Fruit fly (Drosophila melanogaster) whole organism, embryonic: ENCODE measurements around the gene orb.

Source experiments
- Ada2b ChIP-seq: fragments of 200-800 bp; sonication (Bioruptor generic); IDR thresholded peaks from 2 replicates; pipeline ENCODE4 v1.3.6; 2022; ENCODE audit warnings: missing biosample characterization, missing genetic modification characterization
- CG12155 ChIP-seq: fragments of 200-800 bp; sonication (Bioruptor generic); optimal IDR thresholded peaks from 3 replicates; lab custom pipeline; 2016; ENCODE audit warnings: missing biosample characterization, missing genetic modification characterization
- CG12236 ChIP-seq: fragments of 200-800 bp; sonication (Bioruptor generic); optimal IDR thresholded peaks from 2 replicates; lab custom pipeline; 2016; ENCODE audit warnings: missing biosample characterization, missing genetic modification characterization
- CG12391 ChIP-seq: fragments of 200-800 bp; sonication (Bioruptor generic); optimal IDR thresholded peaks from 3 replicates; lab custom pipeline; 2018; ENCODE audit warnings: missing biosample characterization, mild to moderate bottlenecking, missing genetic modification characterization, moderate library complexity
- CG14050 ChIP-seq: fragments of 200-800 bp; sonication (Bioruptor generic); IDR thresholded peaks from 3 replicates; pipeline ENCODE4 v1.3.6; 2022; ENCODE audit warnings: missing biosample characterization, missing genetic modification characterization
- CG1529 ChIP-seq: fragments of 200-800 bp; sonication (Bioruptor generic); optimal IDR thresholded peaks from 3 replicates; lab custom pipeline; 2018; ENCODE audit warnings: missing biosample characterization, missing genetic modification characterization
- CG16863 ChIP-seq: fragments of 200-800 bp; sonication (Bioruptor generic); optimal IDR thresholded peaks from 3 replicates; lab custom pipeline; 2016; ENCODE audit warnings: missing biosample characterization, missing genetic modification characterization
- CG17359 ChIP-seq: fragments of 200-800 bp; sonication (Bioruptor generic); optimal IDR thresholded peaks from 3 replicates; lab custom pipeline; 2018; ENCODE audit warnings: missing biosample characterization, mild to moderate bottlenecking, missing genetic modification characterization, moderate library complexity
- CG17361 ChIP-seq: fragments of 200-800 bp; sonication (Bioruptor generic); IDR thresholded peaks from 3 replicates; pipeline ENCODE4 v1.3.6; 2022; ENCODE audit warnings: missing biosample characterization, missing genetic modification characterization
- CG17802 ChIP-seq: fragments of 200-800 bp; sonication (Bioruptor generic); optimal IDR thresholded peaks from 2 replicates; lab custom pipeline; 2018; ENCODE audit warnings: missing biosample characterization, mild to moderate bottlenecking, missing genetic modification characterization, moderate library complexity
- CG17829 ChIP-seq: fragments of 200-800 bp; optimal IDR thresholded peaks from 2 replicates; lab custom pipeline; 2019; ENCODE audit warnings: missing biosample characterization, mild to moderate bottlenecking, missing genetic modification characterization, moderate library complexity
- CG18619 ChIP-seq: fragments of 200-800 bp; sonication (Bioruptor generic); optimal IDR thresholded peaks from 3 replicates; lab custom pipeline; 2017; ENCODE audit warnings: missing biosample characterization, mild to moderate bottlenecking, missing genetic modification characterization
- CG2120 ChIP-seq: fragments of 200-800 bp; sonication (Bioruptor generic); optimal IDR thresholded peaks from 3 replicates; lab custom pipeline; 2016; ENCODE audit warnings: missing biosample characterization, missing genetic modification characterization
- CG31365 ChIP-seq: fragments of 200-800 bp; sonication (Bioruptor generic); optimal IDR thresholded peaks from 2 replicates; lab custom pipeline; 2018; ENCODE audit warnings: missing biosample characterization, mild to moderate bottlenecking, missing genetic modification characterization
- CG33557 ChIP-seq: fragments of 200-800 bp; sonication (Bioruptor generic); optimal IDR thresholded peaks from 2 replicates; lab custom pipeline; 2019; ENCODE audit warnings: missing biosample characterization, mild to moderate bottlenecking, missing genetic modification characterization, moderate library complexity
- CG3995 ChIP-seq: fragments of 200-800 bp; sonication (Bioruptor generic); optimal IDR thresholded peaks from 3 replicates; lab custom pipeline; 2016; ENCODE audit warnings: missing biosample characterization, missing genetic modification characterization
- CG4707 ChIP-seq: fragments of 200-800 bp; sonication (Bioruptor generic); optimal IDR thresholded peaks from 2 replicates; lab custom pipeline; 2018; ENCODE audit warnings: missing biosample characterization, mild to moderate bottlenecking, missing genetic modification characterization, moderate library complexity
- CG5180 ChIP-seq: fragments of 200-800 bp; sonication (Bioruptor generic); optimal IDR thresholded peaks from 3 replicates; lab custom pipeline; 2017; ENCODE audit warnings: missing biosample characterization, missing genetic modification characterization, mild to moderate bottlenecking, moderate library complexity, missing genetic modification reagents
- CG8765 ChIP-seq: fragments of 200-800 bp; sonication (Bioruptor generic); IDR thresholded peaks from 2 replicates; pipeline ENCODE4 v1.3.6; 2022; ENCODE audit warnings: missing biosample characterization, missing genetic modification characterization
- CG9932 ChIP-seq: fragments of 200-800 bp; sonication (Bioruptor generic); IDR thresholded peaks from 2 replicates; pipeline ENCODE4 v1.3.6; 2022; ENCODE audit warnings: missing biosample characterization, missing genetic modification characterization
- Chrac-16 ChIP-seq: fragments of 200-800 bp; sonication (Bioruptor generic); optimal IDR thresholded peaks from 3 replicates; lab custom pipeline; 2016; ENCODE audit warnings: missing biosample characterization, missing genetic modification characterization
- D19B ChIP-seq: fragments of 200-800 bp; sonication (Bioruptor generic); optimal IDR thresholded peaks from 2 replicates; lab custom pipeline; 2017; ENCODE audit warnings: missing biosample characterization, mild to moderate bottlenecking, missing genetic modification characterization
- Doc3 ChIP-seq: fragments of 200-800 bp; sonication (Bioruptor generic); IDR thresholded peaks from 3 replicates; pipeline ENCODE4 v1.3.6; 2022; ENCODE audit warnings: missing biosample characterization, missing genetic modification characterization; ENCODE audit not compliant: partially characterized antibody
- Fer2 ChIP-seq: fragments of 200-800 bp; sonication (Bioruptor generic); optimal IDR thresholded peaks from 2 replicates; lab custom pipeline; 2018; ENCODE audit warnings: missing biosample characterization, mild to moderate bottlenecking, missing genetic modification characterization, moderate library complexity
- Hmr ChIP-seq: fragments of 200-800 bp; sonication (Bioruptor generic); optimal IDR thresholded peaks from 3 replicates; lab custom pipeline; 2017; ENCODE audit warnings: mild to moderate bottlenecking, missing biosample characterization, missing genetic modification reagents, missing genetic modification characterization
- Hr51 ChIP-seq, 2 experiments: fragments of 200-800 bp; sonication (Bioruptor generic); optimal IDR thresholded peaks; 2 replicates in 1 of 2; 3 replicates in 1 of 2; lab custom pipeline; 2016 to 2018; ENCODE audit warnings: missing biosample characterization in 2 of 2, missing genetic modification characterization in 2 of 2, mild to moderate bottlenecking in 1 of 2, moderate library complexity in 1 of 2
- Hr78 ChIP-seq, 2 experiments: fragments of 200-800 bp in 1 of 2; fragments of >200 bp in 1 of 2; sonication (Bioruptor generic) in 1 of 2; optimal IDR thresholded peaks; 2 replicates each; lab custom pipeline; 2017 to 2019; ENCODE audit warnings: missing biosample characterization in 2 of 2, missing genetic modification characterization in 2 of 2, mild to moderate bottlenecking in 1 of 2, moderate library complexity in 1 of 2
- Kr ChIP-seq: fragments of 200-800 bp; sonication (Bioruptor generic); optimal IDR thresholded peaks from 2 replicates; lab custom pipeline; 2017; ENCODE audit warnings: missing biosample characterization, mild to moderate bottlenecking, missing genetic modification characterization
- Lhr ChIP-seq: fragments of 200-800 bp; sonication (Bioruptor generic); optimal IDR thresholded peaks from 3 replicates; lab custom pipeline; 2017; ENCODE audit warnings: mild to moderate bottlenecking, missing biosample characterization, missing genetic modification reagents, missing genetic modification characterization
- MTF-1 ChIP-seq: fragments of 200-800 bp; sonication (Bioruptor generic); optimal IDR thresholded peaks from 2 replicates; lab custom pipeline; 2018; ENCODE audit warnings: missing biosample characterization, mild to moderate bottlenecking, missing genetic modification characterization, borderline replicate concordance
- NC2α ChIP-seq: fragments of 200-800 bp; sonication (Bioruptor generic); optimal IDR thresholded peaks from 2 replicates; lab custom pipeline; 2016; ENCODE audit warnings: missing biosample characterization, missing genetic modification characterization
- PHDP ChIP-seq: fragments of 200-800 bp; sonication (Bioruptor generic); optimal IDR thresholded peaks from 3 replicates; lab custom pipeline; 2018; ENCODE audit warnings: missing biosample characterization, mild to moderate bottlenecking, missing genetic modification characterization, moderate library complexity
- btn ChIP-seq: fragments of 200-800 bp; sonication (Bioruptor generic); optimal IDR thresholded peaks from 2 replicates; lab custom pipeline; 2016; ENCODE audit warnings: missing biosample characterization, missing genetic modification characterization
- chm ChIP-seq: fragments of 200-800 bp; sonication (Bioruptor generic); IDR thresholded peaks from 2 replicates; pipeline ENCODE4 v1.3.6; 2022; ENCODE audit warnings: missing biosample characterization, missing genetic modification characterization
- crp ChIP-seq, 2 experiments: fragments of 200-800 bp; sonication (Bioruptor generic); optimal IDR thresholded peaks; 2 replicates in 1 of 2; 3 replicates in 1 of 2; lab custom pipeline; 2017; ENCODE audit warnings: missing biosample characterization in 2 of 2, missing genetic modification characterization in 2 of 2, mild to moderate bottlenecking in 1 of 2, moderate library complexity in 1 of 2
- dm ChIP-seq: fragments of 200-800 bp; sonication (Bioruptor generic); optimal IDR thresholded peaks from 3 replicates; lab custom pipeline; 2016; ENCODE audit warnings: missing biosample characterization, missing genetic modification characterization
- dpn ChIP-seq, 2 experiments: fragments of 200-800 bp; sonication (Bioruptor generic); optimal IDR thresholded peaks; 3 replicates each; lab custom pipeline; 2016; ENCODE audit warnings: missing biosample characterization in 2 of 2, missing genetic modification characterization in 2 of 2
- ems ChIP-seq: fragments of 200-800 bp; sonication (Bioruptor generic); optimal IDR thresholded peaks from 3 replicates; lab custom pipeline; 2016; ENCODE audit warnings: missing biosample characterization, missing genetic modification characterization
- esg ChIP-seq: fragments of 200-800 bp; sonication (Bioruptor generic); conservative IDR thresholded peaks from 2 replicates; pipeline ENCODE4 v1.3.6; 2022; ENCODE audit warnings: missing biosample characterization, missing genetic modification characterization
- ewg ChIP-seq: fragments of 200-800 bp; sonication (Bioruptor generic); optimal IDR thresholded peaks from 3 replicates; lab custom pipeline; 2017; ENCODE audit warnings: mild to moderate bottlenecking, missing biosample characterization, missing genetic modification reagents, missing genetic modification characterization
- ftz-f1 ChIP-seq: fragments of 200-800 bp; sonication (Bioruptor generic); optimal IDR thresholded peaks from 2 replicates; lab custom pipeline; 2016; ENCODE audit warnings: missing biosample characterization, missing genetic modification characterization
- hbn ChIP-seq: fragments of 200-800 bp; sonication (Bioruptor generic); IDR thresholded peaks from 2 replicates; pipeline ENCODE4 v1.3.6; 2022; ENCODE audit warnings: missing biosample characterization, missing genetic modification characterization; ENCODE audit not compliant: partially characterized antibody
- insv ChIP-seq, 2 experiments: fragments of 200-800 bp; sonication (Bioruptor generic); optimal IDR thresholded peaks; 3 replicates each; lab custom pipeline; 2016 to 2018; ENCODE audit warnings: missing biosample characterization in 2 of 2, missing genetic modification characterization in 2 of 2
- lola ChIP-seq, 3 experiments: fragments of >200 bp in 2 of 3; fragments of 200-800 bp in 1 of 3; sonication (Bioruptor generic) in 1 of 3; optimal IDR thresholded peaks; 2 replicates each; lab custom pipeline; 2017 to 2019; ENCODE audit warnings: missing biosample characterization in 3 of 3, missing genetic modification characterization in 3 of 3, mild to moderate bottlenecking in 1 of 3, moderate library complexity in 1 of 3
- pfk ChIP-seq: fragments of 200-800 bp; sonication (Bioruptor generic); optimal IDR thresholded peaks from 2 replicates; lab custom pipeline; 2018; ENCODE audit warnings: missing biosample characterization, mild to moderate bottlenecking, missing genetic modification characterization, moderate library complexity
- pho ChIP-seq: fragments of 200-800 bp; sonication (Bioruptor generic); optimal IDR thresholded peaks from 2 replicates; lab custom pipeline; 2016; ENCODE audit warnings: missing biosample characterization, missing genetic modification characterization
- psq ChIP-seq: fragments of 200-800 bp; sonication (Bioruptor generic); optimal IDR thresholded peaks from 2 replicates; lab custom pipeline; 2017; ENCODE audit warnings: missing biosample characterization, missing genetic modification characterization
- sob ChIP-seq: fragments of 200-800 bp; sonication (Bioruptor generic); IDR thresholded peaks from 2 replicates; pipeline ENCODE4 v1.3.6; 2022; ENCODE audit warnings: missing biosample characterization, missing genetic modification characterization
- usp ChIP-seq: fragments of >200 bp; optimal IDR thresholded peaks from 2 replicates; lab custom pipeline; 2017; ENCODE audit warnings: missing biosample characterization, missing genetic modification characterization

The orb gene

DNA sequence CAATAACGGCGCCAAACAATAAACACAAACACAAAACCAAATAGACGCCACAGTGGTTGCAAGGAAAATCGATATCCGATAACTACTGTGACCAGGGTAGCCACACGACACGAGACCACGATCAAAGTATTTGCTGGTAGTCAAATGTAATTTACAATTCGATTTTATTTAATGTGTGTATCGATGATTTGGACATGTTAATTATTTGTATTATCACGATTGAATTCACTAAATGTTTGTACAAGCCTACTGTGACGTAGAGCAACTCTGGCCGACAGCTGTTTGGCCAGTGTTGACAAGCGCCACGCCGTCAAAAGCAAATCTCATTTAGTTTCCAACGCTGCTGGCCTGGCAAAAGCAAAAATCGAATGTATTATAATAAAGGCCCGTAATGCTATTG is 29.4 kb downstream of the orb start, which contains the start of the genes Rad60 and EloA (continued):
- TF ChIP-seq CG14050 (GFP tag; lab: Robert Waterston, UW) (no peak; the same call in 2 of the 3 replicates), CG17361 (GFP tag; lab: Robert Waterston, UW) (peak; percentile 75), psq (GFP tag; lab: Kevin White, UChicago) (peak; percentile 22), CG12155 (GFP tag; lab: Kevin White, UChicago) (peak; percentile 82), pho (GFP tag; lab: Kevin White, UChicago) (peak; percentile 83), CG2120 (peak; percentile 90), CG4707 (GFP tag; lab: Kevin White, UChicago) (no peak), NC2α (GFP tag; lab: Kevin White, UChicago) (peak; percentile 67), ewg (peak; percentile 50), MTF-1 (GFP tag; lab: Kevin White, UChicago) (no peak), CG1529 (GFP tag; lab: Kevin White, UChicago) (peak; percentile 46), CG16863 (GFP tag; lab: Kevin White, UChicago) (peak; percentile 71), Lhr (peak; percentile 67), Fer2 (tag; lab: Kevin White, UChicago) (peak; percentile 25), CG3995 (GFP tag; lab: Kevin White, UChicago) (peak; percentile 53), Ada2b (peak; percentile 57; the same call in 1 of the 2 replicates), Hr51 (GFP tag; optimal IDR thresholded peaks at IDR 0.05; lab: Kevin White, UChicago) (peak; percentile 68 to 73), hbn (GFP tag; lab: Robert Waterston, UW) (peak; percentile 55; the same call in 1 of the 2 replicates), esg (GFP tag; lab: Robert Waterston, UW) (peak; percentile 53), CG12391 (tag; lab: Kevin White, UChicago) (peak; percentile 85), dpn (GFP tag; optimal IDR thresholded peaks at IDR 0.05; lab: Kevin White, UChicago) (peak; percentile 84 to 87), D19B (GFP tag; lab: Kevin White, UChicago) (peak; percentile 20), CG31365 (tag; lab: Kevin White, UChicago) (peak; percentile 7), pfk (GFP tag; lab: Kevin White, UChicago) (no peak), CG17829 (tag; lab: Kevin White, UChicago) (peak; percentile 84), ems (peak; percentile 83), usp (GFP tag; lab: Kevin White, UChicago) (no peak), lola (GFP tag; optimal IDR thresholded peaks at IDR 0.05; lab: Kevin White, UChicago) (peak in 1 of 3 experiments; percentile 50), insv (GFP tag; optimal IDR thresholded peaks at IDR 0.05; lab: Kevin White, UChicago) (peak in 1 of 2 experiments; percentile 57), Doc3 (GFP tag; lab: Robert Waterston, UW) (peak; percentile 69; the same call in 2 of the 3 replicates), chm (GFP tag; lab: Robert Waterston, UW) (peak; percentile 71), ftz-f1 (GFP tag; lab: Kevin White, UChicago) (peak; percentile 77), CG17802 (tag; lab: Kevin White, UChicago) (peak; percentile 31), CG8765 (GFP tag; lab: Robert Waterston, UW) (peak; percentile 42), crp (GFP tag; optimal IDR thresholded peaks at IDR 0.05; lab: Kevin White, UChicago) (peak; percentile 97 to 98), CG33557 (peak; percentile 51), CG17359 (peak; percentile 60), CG9932 (GFP tag; lab: Robert Waterston, UW) (peak; percentile 77), sob (GFP tag; lab: Robert Waterston, UW) (peak; percentile 87), PHDP (tag; lab: Kevin White, UChicago) (peak; percentile 71), Kr (GFP tag; lab: Kevin White, UChicago) (no peak), CG12236 (peak; percentile 64), btn (peak; percentile 60), dm (GFP tag; lab: Kevin White, UChicago) (peak; percentile 82), Chrac-16 (GFP tag; lab: Kevin White, UChicago) (peak; percentile 85), Hr78 (GFP tag; optimal IDR thresholded peaks at IDR 0.05; lab: Kevin White, UChicago) (no peak), Hmr (GFP tag; lab: Kevin White, UChicago) (peak; percentile 82), CG5180 (GFP tag; lab: Kevin White, UChicago) (no peak), CG18619 (GFP tag; lab: Kevin White, UChicago) (peak; percentile 51)
